Worm (Caenorhabditis elegans) whole organism, young adult: ENCODE results near the gene K09A9.6.
A peak's percentile ranks its signal among the peaks of the same experiment; 100 is the strongest.

Source experiments
- B0019.2 ChIP-seq: fragments of 200-800 bp; sonication (Bioruptor generic); conservative IDR thresholded peaks from 2 replicates; pipeline ENCODE4 v1.3.6; 2022; ENCODE audit warnings: missing genetic modification reagents, missing genetic modification characterization, missing compliant biosample characterization
- B0035.1 ChIP-seq: sonication (generic microtip); optimal IDR thresholded peaks from 2 replicates; lab custom pipeline; 2016; ENCODE audit warnings: missing genetic modification characterization, mild to moderate bottlenecking, missing compliant biosample characterization, missing genotype, missing genetic modification reagents
- D2030.7 ChIP-seq: fragments of 200-800 bp; sonication (Bioruptor generic); IDR thresholded peaks from 2 replicates; pipeline ENCODE4 v1.3.6; 2022; ENCODE audit warnings: missing genetic modification reagents, missing genetic modification characterization, missing compliant biosample characterization
- F37B4.10 ChIP-seq: fragments of 200-800 bp; sonication (Bioruptor generic); IDR thresholded peaks from 2 replicates; pipeline ENCODE4 v1.3.6; 2022; ENCODE audit warnings: missing genetic modification characterization, missing compliant biosample characterization
- F49E8.2 ChIP-seq: sonication (generic microtip); optimal IDR thresholded peaks from 3 replicates; lab custom pipeline; 2017; ENCODE audit warnings: missing genetic modification characterization, mild to moderate bottlenecking, missing compliant biosample characterization, antibody characterized with exemption, moderate library complexity; ENCODE audit not compliant: insufficient read depth
- K11D2.4 ChIP-seq: fragments of 200-800 bp; sonication (Bioruptor generic); IDR thresholded peaks from 2 replicates; pipeline ENCODE4 v1.3.6; 2022; ENCODE audit warnings: missing genetic modification reagents, missing genetic modification characterization, missing compliant biosample characterization
- K12H6.12 ChIP-seq: fragments of 200-800 bp; sonication (Bioruptor generic); optimal IDR thresholded peaks from 2 replicates; lab custom pipeline; 2018; ENCODE audit warnings: mild to moderate bottlenecking, missing genetic modification characterization, missing compliant biosample characterization
- T26A5.8 ChIP-seq: sonication (generic microtip); optimal IDR thresholded peaks from 2 replicates; lab custom pipeline; 2016; ENCODE audit warnings: missing genetic modification characterization, missing compliant biosample characterization
- Y79H2A.3 ChIP-seq: fragments of 200-800 bp; sonication (Bioruptor generic); conservative IDR thresholded peaks from 2 replicates; pipeline ENCODE4 v1.3.6; 2022; ENCODE audit warnings: missing genetic modification reagents, missing genetic modification characterization, missing compliant biosample characterization
- atf-7 ChIP-seq: sonication (generic microtip); optimal IDR thresholded peaks from 2 replicates; lab custom pipeline; 2017; ENCODE audit warnings: mild to moderate bottlenecking, missing genetic modification characterization, missing compliant biosample characterization
- bed-2 ChIP-seq: fragments of 200-800 bp; sonication (Bioruptor generic); IDR thresholded peaks from 2 replicates; pipeline ENCODE4 v1.3.6; 2022; ENCODE audit warnings: missing genetic modification reagents, missing genetic modification characterization, missing compliant biosample characterization
- cebp-1 ChIP-seq, 2 experiments: fragments of 200-800 bp in 1 of 2; sonication (Bioruptor generic) in 1 of 2; sonication (generic microtip) in 1 of 2; IDR thresholded peaks in 1 of 2; optimal IDR thresholded peaks in 1 of 2; 2 replicates each; pipeline versions ENCODE4 v1.3.6 to Lab custom; 2017 to 2022; ENCODE audit warnings: missing compliant biosample characterization in 2 of 2, missing genetic modification characterization in 2 of 2, mild to moderate bottlenecking in 1 of 2, missing genetic modification reagents in 1 of 2, moderate library complexity in 1 of 2
- efl-1 ChIP-seq: fragments of 150-350 bp; optimal IDR thresholded peaks from 2 replicates; lab custom pipeline; 2014; ENCODE audit warnings: missing biosample characterization, missing genetic modification reagents, missing genetic modification characterization
- egrh-3 ChIP-seq: fragments of 200-800 bp; sonication (Bioruptor generic); IDR thresholded peaks from 2 replicates; pipeline ENCODE4 v1.3.6; 2022; ENCODE audit warnings: missing genetic modification reagents, missing genetic modification characterization, missing compliant biosample characterization
- ekl-4 ChIP-seq: fragments of 200-800 bp; sonication (Bioruptor generic); IDR thresholded peaks from 2 replicates; pipeline ENCODE4 v1.3.6; 2022; ENCODE audit warnings: missing genetic modification reagents, missing genetic modification characterization, missing compliant biosample characterization
- ets-4 ChIP-seq: fragments of 200-800 bp; sonication (Bioruptor generic); optimal IDR thresholded peaks from 2 replicates; lab custom pipeline; 2018; ENCODE audit warnings: mild to moderate bottlenecking, missing genetic modification characterization, missing compliant biosample characterization
- hlh-26 ChIP-seq: fragments of 200-800 bp; sonication (Bioruptor generic); conservative IDR thresholded peaks from 2 replicates; pipeline ENCODE4 v1.3.6; 2022; ENCODE audit warnings: missing genetic modification reagents, missing genetic modification characterization, missing compliant biosample characterization
- lag-1 ChIP-seq: fragments of 200-800 bp; sonication (Bioruptor generic); IDR thresholded peaks from 2 replicates; pipeline ENCODE4 v1.3.6; 2022; ENCODE audit warnings: missing genetic modification reagents, missing genetic modification characterization, missing compliant biosample characterization
- let-526 ChIP-seq: fragments of 200-800 bp; sonication (Bioruptor generic); IDR thresholded peaks from 2 replicates; pipeline ENCODE4 v1.3.6; 2022; ENCODE audit warnings: missing genetic modification reagents, missing genetic modification characterization, missing compliant biosample characterization
- let-607 ChIP-seq, 2 experiments: fragments of 200-800 bp in 1 of 2; sonication (Bioruptor generic) in 1 of 2; sonication (generic microtip) in 1 of 2; optimal IDR thresholded peaks; 2 replicates each; lab custom pipeline; 2016 to 2018; ENCODE audit warnings: mild to moderate bottlenecking in 2 of 2, missing compliant biosample characterization in 2 of 2, missing genetic modification characterization in 2 of 2, moderate library complexity in 2 of 2, missing genotype in 1 of 2
- lir-1 ChIP-seq: fragments of 200-800 bp; sonication (Bioruptor generic); conservative IDR thresholded peaks from 2 replicates; pipeline ENCODE4 v1.3.6; 2022; ENCODE audit warnings: missing genetic modification reagents, missing genetic modification characterization, missing compliant biosample characterization
- nfyb-1 ChIP-seq: fragments of 200-800 bp; sonication (Bioruptor generic); IDR thresholded peaks from 2 replicates; pipeline ENCODE4 v1.3.6; 2022; ENCODE audit warnings: missing genetic modification reagents, missing genetic modification characterization, missing compliant biosample characterization
- nhr-80 ChIP-seq: sonication (generic microtip); optimal IDR thresholded peaks from 2 replicates; lab custom pipeline; 2016; ENCODE audit warnings: missing genetic modification characterization, missing compliant biosample characterization
- pbrm-1 ChIP-seq: fragments of 200-800 bp; sonication (Bioruptor generic); IDR thresholded peaks from 2 replicates; pipeline ENCODE4 v1.3.6; 2022; ENCODE audit warnings: missing genetic modification reagents, missing genetic modification characterization, missing compliant biosample characterization
- pha-4 ChIP-seq: fragments of 150-350 bp; sonication (generic microtip); optimal IDR thresholded peaks from 2 replicates; lab custom pipeline; 2014; ENCODE audit warnings: missing biosample characterization, missing genetic modification reagents, missing genetic modification characterization
- rcor-1 ChIP-seq: fragments of 200-800 bp; sonication (Bioruptor generic); IDR thresholded peaks from 2 replicates; pipeline ENCODE4 v1.3.6; 2022; ENCODE audit warnings: missing genetic modification reagents, missing genetic modification characterization, missing compliant biosample characterization
- sdz-38 ChIP-seq: sonication (generic microtip); optimal IDR thresholded peaks from 2 replicates; lab custom pipeline; 2016; ENCODE audit warnings: missing genotype, missing genetic modification characterization, missing compliant biosample characterization
- somi-1 ChIP-seq: fragments of 200-800 bp; sonication (Bioruptor generic); optimal IDR thresholded peaks from 2 replicates; lab custom pipeline; 2018; ENCODE audit warnings: mild to moderate bottlenecking, missing genetic modification characterization, missing compliant biosample characterization
- tbx-9 ChIP-seq: sonication (generic microtip); optimal IDR thresholded peaks from 2 replicates; lab custom pipeline; 2016; ENCODE audit warnings: borderline replicate concordance, missing genetic modification characterization, inconsistent platforms, missing compliant biosample characterization
- zfh-2 ChIP-seq: fragments of 200-800 bp; sonication (Bioruptor generic); conservative IDR thresholded peaks from 2 replicates; pipeline ENCODE4 v1.3.6; 2022; ENCODE audit warnings: missing genetic modification reagents, missing genetic modification characterization, missing compliant biosample characterization
- zim-3 ChIP-seq: sonication (generic microtip); optimal IDR thresholded peaks from 2 replicates; lab custom pipeline; 2017; ENCODE audit warnings: mild to moderate bottlenecking, missing genetic modification characterization, moderate library complexity, missing compliant biosample characterization
- ztf-25 ChIP-seq: fragments of 200-800 bp; sonication (Bioruptor generic); IDR thresholded peaks from 2 replicates; pipeline ENCODE4 v1.3.6; 2022; ENCODE audit warnings: missing genetic modification reagents, missing genetic modification characterization, missing compliant biosample characterization
- ztf-3 ChIP-seq: fragments of 200-800 bp; sonication (Bioruptor generic); optimal IDR thresholded peaks from 2 replicates; lab custom pipeline; 2018; ENCODE audit warnings: mild to moderate bottlenecking, missing genetic modification characterization, missing compliant biosample characterization

K09A9.6 gene

ce11 chrX:15597077-15597476 lies 20.0 kb downstream of the K09A9.6 start, which contains the start of gene K09A9.8:
Gene K09A9.8 (minus strand): TSS chrX:15597177.
- TF ChIP-seq efl-1 (GFP tag; lab: Kevin White, UChicago) (no peak), ekl-4 (GFP tag; lab: Robert Waterston, UW) (no peak), cebp-1 (GFP tag; IDR thresholded peaks at IDR 0.05; lab: Robert Waterston, UW) (no peak), cebp-1 (tag; optimal IDR thresholded peaks at IDR 0.05; lab: Kevin White, UChicago) (no peak), hlh-26 (GFP tag; lab: Robert Waterston, UW) (no peak), ets-4 (GFP tag; lab: Kevin White, UChicago) (no peak), lag-1 (GFP tag; lab: Robert Waterston, UW) (no peak), pha-4 (tag; lab: Kevin White, UChicago) (no peak), F37B4.10 (GFP tag; lab: Robert Waterston, UW) (no peak), T26A5.8 (tag; lab: Kevin White, UChicago) (no peak), bed-2 (no peak), tbx-9 (tag; lab: Kevin White, UChicago) (no peak), let-526 (GFP tag; lab: Robert Waterston, UW) (no peak), pbrm-1 (GFP tag; lab: Robert Waterston, UW) (no peak), ztf-25 (no peak), lir-1 (GFP tag; lab: Robert Waterston, UW) (no peak), F49E8.2 (tag; lab: Kevin White, UChicago) (no peak), ztf-3 (GFP tag; lab: Kevin White, UChicago) (no peak), sdz-38 (tag; lab: Kevin White, UChicago) (no peak), Y79H2A.3 (GFP tag; lab: Robert Waterston, UW) (no peak), rcor-1 (GFP tag; lab: Robert Waterston, UW) (no peak)

- peak; percentile 20; the same call in 1 of the 2 replicates for TF ChIP-seq cebp-1 (GFP tag; IDR thresholded peaks at IDR 0.05; lab: Robert Waterston, UW)
- no peak for TF ChIP-seq cebp-1 (tag; optimal IDR thresholded peaks at IDR 0.05; lab: Kevin White, UChicago)
- TF ChIP-seq D2030.7 (GFP tag; lab: Robert Waterston, UW) = no peak
- TF ChIP-seq nhr-80 (tag; lab: Kevin White, UChicago) = peak; percentile 81
- TF ChIP-seq let-607 (tag; optimal IDR thresholded peaks at IDR 0.05; lab: Kevin White, UChicago) = peak; percentile 61 to 70
- TF ChIP-seq B0035.1 (tag; lab: Kevin White, UChicago) = no peak
- no peak for TF ChIP-seq somi-1
Measured at ce11 chrX:15598661-15599384, 21.8 kb downstream of the K09A9.6 start.

- TF ChIP-seq nfyb-1 (GFP tag; lab: Robert Waterston, UW) (no peak), let-607 (tag; optimal IDR thresholded peaks at IDR 0.05; lab: Kevin White, UChicago) (peak in 1 of 2 experiments; percentile 50)
Measured at ce11 chrX:15599925-15600324, 22.9 kb downstream of the K09A9.6 start.

ce11 chrX:15600512-15601117 lies 23.6 kb downstream of the K09A9.6 start, which contains the start of gene ent-2:
Gene ent-2 (plus strand): TSS chrX:15601067.
- TF ChIP-seq zfh-2 (GFP tag; lab: Robert Waterston, UW) = peak; percentile 45; the same call in 1 of the 2 replicates
- TF ChIP-seq B0019.2 (GFP tag; lab: Robert Waterston, UW) = no peak
- TF ChIP-seq zim-3 = no peak
- 0 out of 2 replicates have a peak, but pooled peaks have one; percentile 20 for TF ChIP-seq egrh-3 (GFP tag; lab: Robert Waterston, UW)
- TF ChIP-seq K11D2.4 (GFP tag; lab: Robert Waterston, UW) = 0 out of 2 replicates have a peak, but pooled peaks have one; percentile 31
- peak; percentile 28 for TF ChIP-seq atf-7
- peak; percentile 24 for TF ChIP-seq K12H6.12 (tag; lab: Kevin White, UChicago)
